Worm (Caenorhabditis elegans): Measurements from ENCODE around the gene Y57G7A.2.

- TF ChIP-seq pha-4 (GFP tag; IDR thresholded peaks at IDR 0.05) (no peak), pha-4 (tag; optimal IDR thresholded peaks at IDR 0.05) (no peak), unc-39 (tag; optimal IDR thresholded peaks at IDR 0.05) (no peak), ZK546.5 (tag; optimal IDR thresholded peaks at IDR 0.05) (no peak), skn-1 (tag; optimal IDR thresholded peaks at IDR 0.05) (no peak), Y75B8A.6 (GFP tag; IDR thresholded peaks at IDR 0.05) (no peak), T26A8.4 (GFP tag; IDR thresholded peaks at IDR 0.05) (no peak), zag-1 (tag; optimal IDR thresholded peaks at IDR 0.05) (no peak), nhr-237 (tag; optimal IDR thresholded peaks at IDR 0.05) (no peak)
Measured at ce11 chrII:1338196-1338595, 42.3 kb downstream of the Y57G7A.2 start.
